Worm (Caenorhabditis elegans) whole organism, young adult: ENCODE measurements around the gene grd-6.

Experiments
- B0035.1 ChIP-seq: sonication (generic microtip); optimal IDR thresholded peaks from 2 replicates; lab custom pipeline; 2016; ENCODE audit warnings: missing genetic modification characterization, mild to moderate bottlenecking, missing compliant biosample characterization, missing genotype, missing genetic modification reagents
- B0336.3 ChIP-seq: fragments of 200-800 bp; sonication (Bioruptor generic); IDR thresholded peaks from 2 replicates; pipeline ENCODE4 v1.3.6; 2022; ENCODE audit warnings: missing genetic modification characterization, missing compliant biosample characterization
- C17E4.6 ChIP-seq: fragments of 200-800 bp; sonication (Bioruptor generic); IDR thresholded peaks from 2 replicates; pipeline ENCODE4 v1.3.6; 2022; ENCODE audit warnings: missing genetic modification reagents, missing genetic modification characterization, missing compliant biosample characterization
- F33H1.4 ChIP-seq: fragments of 200-800 bp; sonication (Bioruptor generic); IDR thresholded peaks from 2 replicates; pipeline ENCODE4 v1.3.6; 2022; ENCODE audit warnings: missing genetic modification reagents, missing genetic modification characterization, missing compliant biosample characterization
- F39B2.1 ChIP-seq: fragments of 200-800 bp; sonication (Bioruptor generic); IDR thresholded peaks from 2 replicates; pipeline ENCODE4 v1.3.6; 2022; ENCODE audit warnings: missing genetic modification reagents, missing genetic modification characterization, missing compliant biosample characterization
- F52B5.7 ChIP-seq: sonication (generic microtip); optimal IDR thresholded peaks from 2 replicates; lab custom pipeline; 2016; ENCODE audit warnings: mild to moderate bottlenecking, missing genetic modification characterization, missing compliant biosample characterization
- F57A8.1 ChIP-seq: fragments of 200-800 bp; sonication (Bioruptor generic); optimal IDR thresholded peaks from 2 replicates; lab custom pipeline; 2018; ENCODE audit warnings: mild to moderate bottlenecking, missing genetic modification characterization, moderate library complexity, missing compliant biosample characterization
- F57C9.4 ChIP-seq: sonication (generic microtip); optimal IDR thresholded peaks from 2 replicates; lab custom pipeline; 2017; ENCODE audit warnings: mild to moderate bottlenecking, missing genetic modification characterization, missing compliant biosample characterization
- K11D2.4 ChIP-seq: fragments of 200-800 bp; sonication (Bioruptor generic); IDR thresholded peaks from 2 replicates; pipeline ENCODE4 v1.3.6; 2022; ENCODE audit warnings: missing genetic modification reagents, missing genetic modification characterization, missing compliant biosample characterization
- K12H6.12 ChIP-seq: fragments of 200-800 bp; sonication (Bioruptor generic); optimal IDR thresholded peaks from 2 replicates; lab custom pipeline; 2018; ENCODE audit warnings: mild to moderate bottlenecking, missing genetic modification characterization, missing compliant biosample characterization
- T26A5.8 ChIP-seq: sonication (generic microtip); optimal IDR thresholded peaks from 2 replicates; lab custom pipeline; 2016; ENCODE audit warnings: missing genetic modification characterization, missing compliant biosample characterization
- Y53F4B.3 ChIP-seq: fragments of 200-800 bp; sonication (Bioruptor generic); IDR thresholded peaks from 2 replicates; pipeline ENCODE4 v1.3.6; 2022; ENCODE audit warnings: missing genetic modification reagents, missing genetic modification characterization, missing compliant biosample characterization
- Y67H2A.10 ChIP-seq: fragments of 200-800 bp; sonication (Bioruptor generic); conservative IDR thresholded peaks from 2 replicates; pipeline ENCODE4 v1.3.6; 2022; ENCODE audit warnings: missing genetic modification reagents, missing genetic modification characterization, missing compliant biosample characterization
- ZK185.1 ChIP-seq: sonication (generic microtip); optimal IDR thresholded peaks from 2 replicates; lab custom pipeline; 2016; ENCODE audit warnings: mild to moderate bottlenecking, missing genetic modification characterization, missing compliant biosample characterization; ENCODE audit not compliant: poor library complexity, severe bottlenecking
- atf-7 ChIP-seq: sonication (generic microtip); optimal IDR thresholded peaks from 2 replicates; lab custom pipeline; 2017; ENCODE audit warnings: mild to moderate bottlenecking, missing genetic modification characterization, missing compliant biosample characterization
- athp-1 ChIP-seq: sonication (generic microtip); optimal IDR thresholded peaks from 2 replicates; lab custom pipeline; 2017; ENCODE audit warnings: mild to moderate bottlenecking, missing genetic modification characterization, missing compliant biosample characterization
- bed-1 ChIP-seq: fragments of 200-800 bp; sonication (Bioruptor generic); IDR thresholded peaks from 2 replicates; pipeline ENCODE4 v1.3.6; 2022; ENCODE audit warnings: missing genetic modification reagents, missing genetic modification characterization, missing compliant biosample characterization
- ccch-3 ChIP-seq: fragments of 200-800 bp; sonication (Bioruptor generic); optimal IDR thresholded peaks from 2 replicates; lab custom pipeline; 2018; ENCODE audit warnings: mild to moderate bottlenecking, missing genetic modification characterization, missing compliant biosample characterization
- ceh-27 ChIP-seq: fragments of 200-800 bp; sonication (Bioruptor generic); optimal IDR thresholded peaks from 2 replicates; lab custom pipeline; 2018; ENCODE audit warnings: mild to moderate bottlenecking, missing genetic modification characterization, moderate library complexity, missing compliant biosample characterization
- ceh-40 ChIP-seq: fragments of 200-800 bp; sonication (Bioruptor generic); IDR thresholded peaks from 2 replicates; pipeline ENCODE4 v1.3.6; 2022; ENCODE audit warnings: missing genetic modification characterization, missing compliant biosample characterization
- ceh-91 ChIP-seq: fragments of 200-800 bp; sonication (Bioruptor generic); IDR thresholded peaks from 2 replicates; pipeline ENCODE4 v1.3.6; 2022; ENCODE audit warnings: missing genetic modification reagents, missing genetic modification characterization, missing compliant biosample characterization
- chd-7 ChIP-seq: sonication (generic microtip); optimal IDR thresholded peaks from 2 replicates; lab custom pipeline; 2016; ENCODE audit warnings: mild to moderate bottlenecking, missing genetic modification characterization, moderate library complexity, missing compliant biosample characterization
- dpff-1 ChIP-seq: sonication (generic microtip); optimal IDR thresholded peaks from 2 replicates; lab custom pipeline; 2017; ENCODE audit warnings: mild to moderate bottlenecking, missing genetic modification characterization, missing compliant biosample characterization
- egrh-3 ChIP-seq: fragments of 200-800 bp; sonication (Bioruptor generic); IDR thresholded peaks from 2 replicates; pipeline ENCODE4 v1.3.6; 2022; ENCODE audit warnings: missing genetic modification reagents, missing genetic modification characterization, missing compliant biosample characterization
- him-1 ChIP-seq: sonication (generic microtip); optimal IDR thresholded peaks from 2 replicates; lab custom pipeline; 2016; ENCODE audit warnings: missing genotype, missing genetic modification reagents, missing genetic modification characterization, missing compliant biosample characterization
- hlh-12 ChIP-seq: sonication (generic microtip); optimal IDR thresholded peaks from 2 replicates; lab custom pipeline; 2016; ENCODE audit warnings: missing genetic modification characterization, missing compliant biosample characterization
- hmg-1.2 ChIP-seq: fragments of 200-800 bp; sonication (Bioruptor generic); IDR thresholded peaks from 2 replicates; pipeline ENCODE4 v1.3.6; 2022; ENCODE audit warnings: missing genetic modification reagents, missing genetic modification characterization, missing compliant biosample characterization
- hrde-1 ChIP-seq: sonication (generic microtip); optimal IDR thresholded peaks from 2 replicates; lab custom pipeline; 2016; ENCODE audit warnings: missing genetic modification characterization, mild to moderate bottlenecking, missing compliant biosample characterization, moderate library complexity, missing genotype, missing genetic modification reagents, borderline replicate concordance
- let-607 ChIP-seq, 2 experiments: fragments of 200-800 bp in 1 of 2; sonication (Bioruptor generic) in 1 of 2; sonication (generic microtip) in 1 of 2; optimal IDR thresholded peaks; 2 replicates each; lab custom pipeline; 2016 to 2018; ENCODE audit warnings: mild to moderate bottlenecking in 2 of 2, missing compliant biosample characterization in 2 of 2, missing genetic modification characterization in 2 of 2, moderate library complexity in 2 of 2, missing genotype in 1 of 2
- lin-26 ChIP-seq: fragments of 200-800 bp; sonication (Bioruptor generic); IDR thresholded peaks from 2 replicates; pipeline ENCODE4 v1.3.6; 2022; ENCODE audit warnings: missing genetic modification reagents, missing genetic modification characterization, missing compliant biosample characterization
- lin-40 ChIP-seq: sonication (generic microtip); optimal IDR thresholded peaks from 2 replicates; lab custom pipeline; 2016; ENCODE audit warnings: missing genetic modification characterization, mild to moderate bottlenecking, missing compliant biosample characterization, missing genotype, missing genetic modification reagents
- lir-1 ChIP-seq: fragments of 200-800 bp; sonication (Bioruptor generic); conservative IDR thresholded peaks from 2 replicates; pipeline ENCODE4 v1.3.6; 2022; ENCODE audit warnings: missing genetic modification reagents, missing genetic modification characterization, missing compliant biosample characterization
- lsl-1 ChIP-seq: fragments of 200-800 bp; sonication (Bioruptor generic); optimal IDR thresholded peaks from 2 replicates; lab custom pipeline; 2018; ENCODE audit warnings: mild to moderate bottlenecking, missing genetic modification characterization, moderate library complexity, missing compliant biosample characterization
- madf-6 ChIP-seq: fragments of 200-800 bp; sonication (Bioruptor generic); IDR thresholded peaks from 2 replicates; pipeline ENCODE4 v1.3.6; 2022; ENCODE audit warnings: missing genetic modification reagents, missing genetic modification characterization, missing compliant biosample characterization
- nfya-2 ChIP-seq: fragments of 200-800 bp; sonication (Bioruptor generic); IDR thresholded peaks from 2 replicates; pipeline ENCODE4 v1.3.6; 2022; ENCODE audit warnings: missing genetic modification reagents, missing genetic modification characterization, missing compliant biosample characterization
- nfyb-1 ChIP-seq: fragments of 200-800 bp; sonication (Bioruptor generic); IDR thresholded peaks from 2 replicates; pipeline ENCODE4 v1.3.6; 2022; ENCODE audit warnings: missing genetic modification reagents, missing genetic modification characterization, missing compliant biosample characterization
- nhr-179 ChIP-seq: sonication (generic microtip); optimal IDR thresholded peaks from 2 replicates; lab custom pipeline; 2016; ENCODE audit warnings: mild to moderate bottlenecking, missing genetic modification characterization, missing compliant biosample characterization
- rcor-1 ChIP-seq: fragments of 200-800 bp; sonication (Bioruptor generic); IDR thresholded peaks from 2 replicates; pipeline ENCODE4 v1.3.6; 2022; ENCODE audit warnings: missing genetic modification reagents, missing genetic modification characterization, missing compliant biosample characterization
- sdz-38 ChIP-seq: sonication (generic microtip); optimal IDR thresholded peaks from 2 replicates; lab custom pipeline; 2016; ENCODE audit warnings: missing genotype, missing genetic modification characterization, missing compliant biosample characterization
- snpc-1.3 ChIP-seq: sonication (generic microtip); optimal IDR thresholded peaks from 2 replicates; lab custom pipeline; 2017; ENCODE audit warnings: missing genetic modification characterization, mild to moderate bottlenecking, missing compliant biosample characterization, antibody characterized with exemption, moderate library complexity, missing genotype, missing genetic modification reagents; ENCODE audit not compliant: insufficient read depth
- snpc-4 ChIP-seq, 5 experiments: fragments of 150-350 bp in 1 of 5; sonication (generic microtip) in 4 of 5; optimal IDR thresholded peaks; 2 replicates each; lab custom pipeline; 2014 to 2018; ENCODE audit warnings: missing genetic modification characterization in 5 of 5, missing biosample characterization in 3 of 5, antibody characterized with exemption in 2 of 5, mild to moderate bottlenecking in 2 of 5, missing compliant biosample characterization in 2 of 5, missing genotype in 2 of 5, moderate library complexity in 2 of 5, missing genetic modification reagents in 1 of 5
- somi-1 ChIP-seq: fragments of 200-800 bp; sonication (Bioruptor generic); optimal IDR thresholded peaks from 2 replicates; lab custom pipeline; 2018; ENCODE audit warnings: mild to moderate bottlenecking, missing genetic modification characterization, missing compliant biosample characterization
- sptf-2 ChIP-seq: fragments of 200-800 bp; sonication (Bioruptor generic); optimal IDR thresholded peaks from 2 replicates; lab custom pipeline; 2018; ENCODE audit warnings: mild to moderate bottlenecking, missing genetic modification characterization, missing compliant biosample characterization
- tlf-1 ChIP-seq: fragments of 200-800 bp; sonication (Bioruptor generic); optimal IDR thresholded peaks from 2 replicates; lab custom pipeline; 2018; ENCODE audit warnings: mild to moderate bottlenecking, missing genetic modification characterization, missing compliant biosample characterization
- ztf-6 ChIP-seq: fragments of 200-800 bp; sonication (Bioruptor generic); IDR thresholded peaks from 2 replicates; pipeline ENCODE4 v1.3.6; 2022; ENCODE audit warnings: missing genetic modification reagents, missing genetic modification characterization, missing compliant biosample characterization

The grd-6 gene

DNA sequence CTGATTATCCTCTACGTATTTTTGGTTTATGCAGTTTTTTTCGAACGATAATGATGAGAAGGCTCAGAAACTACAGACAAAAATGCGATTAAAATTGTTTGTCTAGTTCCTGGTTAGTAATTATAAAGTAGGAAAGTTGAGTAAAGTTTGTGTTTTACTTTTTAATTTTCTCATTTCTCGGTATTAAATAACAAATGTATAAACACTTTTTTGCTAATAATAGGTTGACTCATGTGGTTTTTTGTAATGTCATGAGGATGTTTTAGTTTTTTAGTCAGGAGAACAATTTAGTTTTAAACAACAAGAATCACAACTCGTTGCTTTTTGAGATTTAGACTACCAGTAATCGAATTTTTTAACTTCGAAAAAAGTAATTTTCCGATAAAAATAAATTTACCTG is 51.0 kb downstream of the grd-6 start:
- TF ChIP-seq chd-7 (tag; lab: Kevin White, UChicago) (no peak), tlf-1 (GFP tag; lab: Kevin White, UChicago) (no peak), F52B5.7 (no peak), sdz-38 (no peak), lsl-1 (no peak), ZK185.1 (tag; lab: Kevin White, UChicago) (no peak), K11D2.4 (no peak), T26A5.8 (tag; lab: Kevin White, UChicago) (no peak), sptf-2 (GFP tag; lab: Kevin White, UChicago) (no peak), ztf-6 (no peak), C17E4.6 (GFP tag; lab: Robert Waterston, UW) (no peak), ccch-3 (no peak), hlh-12 (tag; lab: Kevin White, UChicago) (no peak), Y53F4B.3 (no peak)

DNA sequence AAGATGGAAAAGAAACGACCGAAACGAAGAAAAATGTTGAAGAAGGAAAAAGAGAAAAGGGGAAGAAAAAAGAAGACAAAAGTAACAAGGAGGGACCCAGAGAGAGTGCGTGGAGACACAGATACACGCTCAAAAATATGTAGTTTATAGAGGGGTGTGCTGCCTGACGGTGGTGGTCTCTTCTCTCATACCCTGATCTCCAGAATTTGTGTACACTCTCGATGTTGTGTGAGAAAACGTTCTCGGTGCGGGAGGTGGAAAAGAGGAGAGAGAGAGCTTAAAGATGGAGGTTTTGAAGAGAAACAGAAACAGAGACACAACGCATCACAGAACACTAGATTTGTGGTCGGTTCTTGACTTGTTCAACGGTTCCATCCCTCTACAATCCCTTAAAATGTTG is 51.9 kb downstream of the grd-6 start:
- TF ChIP-seq snpc-1.3 (tag; lab: Kevin White, UChicago): no peak
- TF ChIP-seq lin-40 (tag; lab: Kevin White, UChicago): peak; percentile 68
- TF ChIP-seq ZK185.1 (tag; lab: Kevin White, UChicago): peak; percentile 12
- TF ChIP-seq Y67H2A.10 (GFP tag; lab: Robert Waterston, UW): no peak
- no peak for TF ChIP-seq rcor-1 (GFP tag; lab: Robert Waterston, UW)
- TF ChIP-seq snpc-4 (GFP tag; optimal IDR thresholded peaks at IDR 0.05; lab: Kevin White, UChicago): peak; percentile 5
- TF ChIP-seq snpc-4 (tag; optimal IDR thresholded peaks at IDR 0.05; lab: Kevin White, UChicago): no peak
- no peak for TF ChIP-seq hrde-1
- no peak for TF ChIP-seq lin-26 (GFP tag; lab: Robert Waterston, UW)
- TF ChIP-seq dpff-1 (tag; lab: Kevin White, UChicago): no peak
- no peak for TF ChIP-seq B0035.1 (tag; lab: Kevin White, UChicago)
- no peak for TF ChIP-seq F57A8.1 (GFP tag; lab: Kevin White, UChicago)
- peak; percentile 51 for TF ChIP-seq K12H6.12
- no peak for TF ChIP-seq let-607 (tag; optimal IDR thresholded peaks at IDR 0.05; lab: Kevin White, UChicago)
- TF ChIP-seq him-1: no peak
- TF ChIP-seq F33H1.4: no peak
- TF ChIP-seq somi-1 (GFP tag; lab: Kevin White, UChicago): peak; percentile 62
- TF ChIP-seq F57C9.4 (tag; lab: Kevin White, UChicago): no peak
- TF ChIP-seq bed-1 (GFP tag; lab: Robert Waterston, UW): no peak
- TF ChIP-seq F39B2.1: no peak
- peak; percentile 9 for TF ChIP-seq atf-7 (tag; lab: Kevin White, UChicago)
- 0 out of 2 replicates have a peak, but pooled peaks have one; percentile 59 for TF ChIP-seq nfyb-1 (GFP tag; lab: Robert Waterston, UW)
- TF ChIP-seq nhr-179: no peak
- no peak for TF ChIP-seq B0336.3 (GFP tag; lab: Robert Waterston, UW)
- no peak for TF ChIP-seq ceh-40 (GFP tag; lab: Robert Waterston, UW)
- TF ChIP-seq ceh-27 (GFP tag; lab: Kevin White, UChicago): peak; percentile 81
- TF ChIP-seq nfya-2: no peak
- no peak for TF ChIP-seq athp-1 (tag; lab: Kevin White, UChicago)
- TF ChIP-seq hmg-1.2: peak; percentile 66; the same call in 1 of the 2 replicates
- no peak for TF ChIP-seq sdz-38
- TF ChIP-seq egrh-3 (GFP tag; lab: Robert Waterston, UW): 0 out of 2 replicates have a peak, but pooled peaks have one; percentile 22
- peak; percentile 42 for TF ChIP-seq chd-7 (tag; lab: Kevin White, UChicago)
- TF ChIP-seq lir-1 (GFP tag; lab: Robert Waterston, UW): no peak
- TF ChIP-seq ceh-91: no peak
- no peak for TF ChIP-seq madf-6 (GFP tag; lab: Robert Waterston, UW)
